Worm (Caenorhabditis elegans) whole organism, late embryonic: ENCODE data around the gene spl-3.

Source experiments
- C08G9.2 ChIP-seq: sonication (generic microtip); optimal IDR thresholded peaks from 2 replicates; lab custom pipeline; 2016; ENCODE audit warnings: mild to moderate bottlenecking, missing genetic modification characterization, moderate library complexity, missing compliant biosample characterization
- C38D4.7 ChIP-seq: fragments of 200-800 bp; sonication (Bioruptor generic); optimal IDR thresholded peaks from 2 replicates; lab custom pipeline; 2018; ENCODE audit warnings: mild to moderate bottlenecking, missing genetic modification characterization, moderate library complexity, missing compliant biosample characterization
- ahr-1 ChIP-seq: sonication (generic microtip); optimal IDR thresholded peaks from 2 replicates; lab custom pipeline; 2016; ENCODE audit warnings: missing genetic modification characterization, missing compliant biosample characterization
- ama-1 ChIP-seq: fragments of 150-350 bp; optimal IDR thresholded peaks from 2 replicates; lab custom pipeline; 2014
- ceh-14 ChIP-seq: sonication (generic microtip); optimal IDR thresholded peaks from 2 replicates; lab custom pipeline; 2016; ENCODE audit warnings: missing genotype, missing genetic modification characterization, missing compliant biosample characterization
- ceh-18 ChIP-seq: sonication (generic microtip); optimal IDR thresholded peaks from 2 replicates; lab custom pipeline; 2016; ENCODE audit warnings: missing genetic modification characterization, missing compliant biosample characterization
- ceh-24 ChIP-seq: sonication (generic microtip); optimal IDR thresholded peaks from 2 replicates; lab custom pipeline; 2016; ENCODE audit warnings: mild to moderate bottlenecking, missing genetic modification characterization, missing compliant biosample characterization
- ceh-31 ChIP-seq: sonication (generic microtip); optimal IDR thresholded peaks from 2 replicates; lab custom pipeline; 2016; ENCODE audit warnings: missing genetic modification characterization, missing compliant biosample characterization
- ceh-34 ChIP-seq: sonication (generic microtip); optimal IDR thresholded peaks from 2 replicates; lab custom pipeline; 2016; ENCODE audit warnings: mild to moderate bottlenecking, missing genetic modification characterization, missing compliant biosample characterization
- ceh-6 ChIP-seq: fragments of 200-800 bp; sonication (Bioruptor generic); optimal IDR thresholded peaks from 2 replicates; lab custom pipeline; 2018; ENCODE audit warnings: mild to moderate bottlenecking, missing genetic modification characterization, missing compliant biosample characterization
- ceh-9 ChIP-seq: sonication (generic microtip); optimal IDR thresholded peaks from 2 replicates; lab custom pipeline; 2016; ENCODE audit warnings: mild to moderate bottlenecking, missing genetic modification characterization, inconsistent platforms, missing compliant biosample characterization
- che-1 ChIP-seq: sonication (generic microtip); optimal IDR thresholded peaks from 2 replicates; lab custom pipeline; 2016; ENCODE audit warnings: mild to moderate bottlenecking, missing genetic modification characterization, missing compliant biosample characterization
- eyg-1 ChIP-seq: sonication (generic microtip); optimal IDR thresholded peaks from 2 replicates; lab custom pipeline; 2016; ENCODE audit warnings: missing genotype, missing genetic modification characterization, missing compliant biosample characterization
- fax-1 ChIP-seq: sonication (generic microtip); optimal IDR thresholded peaks from 2 replicates; lab custom pipeline; 2016; ENCODE audit warnings: missing genotype, missing genetic modification characterization, missing compliant biosample characterization
- fkh-10 ChIP-seq: fragments of 150-350 bp; optimal IDR thresholded peaks from 2 replicates; lab custom pipeline; 2014; ENCODE audit warnings: missing biosample characterization, missing genetic modification reagents, missing genetic modification characterization
- hlh-13 ChIP-seq: fragments of 200-800 bp; sonication (Bioruptor generic); optimal IDR thresholded peaks from 2 replicates; lab custom pipeline; 2018; ENCODE audit warnings: mild to moderate bottlenecking, missing genetic modification characterization, missing compliant biosample characterization
- hlh-30 ChIP-seq: sonication (generic microtip); optimal IDR thresholded peaks from 2 replicates; lab custom pipeline; 2017; ENCODE audit warnings: antibody characterized with exemption, missing genetic modification characterization, missing compliant biosample characterization; ENCODE audit not compliant: insufficient read depth
- lim-6 ChIP-seq: sonication (generic microtip); optimal IDR thresholded peaks from 2 replicates; lab custom pipeline; 2016; ENCODE audit warnings: missing genetic modification characterization, missing compliant biosample characterization
- madf-2 ChIP-seq: sonication (generic microtip); optimal IDR thresholded peaks from 2 replicates; lab custom pipeline; 2017; ENCODE audit warnings: missing genetic modification characterization, missing compliant biosample characterization
- mec-3 ChIP-seq: sonication (generic microtip); optimal IDR thresholded peaks from 2 replicates; lab custom pipeline; 2016; ENCODE audit warnings: borderline replicate concordance, missing genetic modification characterization, missing compliant biosample characterization
- nfya-1 ChIP-seq: sonication (generic microtip); optimal IDR thresholded peaks from 2 replicates; lab custom pipeline; 2017; ENCODE audit warnings: missing genetic modification characterization, mild to moderate bottlenecking, missing compliant biosample characterization, antibody characterized with exemption, moderate library complexity
- npax-4 ChIP-seq: sonication (generic microtip); optimal IDR thresholded peaks from 2 replicates; lab custom pipeline; 2016; ENCODE audit warnings: missing genetic modification characterization, missing compliant biosample characterization
- odd-2 ChIP-seq: sonication (generic microtip); optimal IDR thresholded peaks from 2 replicates; lab custom pipeline; 2017; ENCODE audit warnings: antibody characterized with exemption, mild to moderate bottlenecking, missing genetic modification characterization, missing compliant biosample characterization
- pax-1 ChIP-seq: fragments of 150-350 bp; optimal IDR thresholded peaks from 2 replicates; lab custom pipeline; 2014; ENCODE audit warnings: missing biosample characterization, missing genetic modification characterization
- pha-2 ChIP-seq: sonication (generic microtip); optimal IDR thresholded peaks from 2 replicates; lab custom pipeline; 2017; ENCODE audit warnings: mild to moderate bottlenecking, missing genetic modification characterization, missing compliant biosample characterization
- pha-4 ChIP-seq: fragments of 150-350 bp; optimal IDR thresholded peaks from 2 replicates; lab custom pipeline; 2018; ENCODE audit warnings: missing biosample characterization, missing genetic modification reagents, missing genetic modification characterization
- syd-9 ChIP-seq: sonication (generic microtip); optimal IDR thresholded peaks from 2 replicates; lab custom pipeline; 2016; ENCODE audit warnings: mild to moderate bottlenecking, missing genetic modification characterization, moderate library complexity, missing compliant biosample characterization
- tbx-2 ChIP-seq: sonication (generic microtip); optimal IDR thresholded peaks from 2 replicates; lab custom pipeline; 2016; ENCODE audit warnings: missing genetic modification characterization, missing compliant biosample characterization
- tbx-7 ChIP-seq: sonication (generic microtip); optimal IDR thresholded peaks from 2 replicates; lab custom pipeline; 2016; ENCODE audit warnings: missing genotype, missing genetic modification characterization, missing compliant biosample characterization
- ttx-3 ChIP-seq: sonication (generic microtip); optimal IDR thresholded peaks from 2 replicates; lab custom pipeline; 2016; ENCODE audit warnings: missing genetic modification reagents, missing genetic modification characterization, missing compliant biosample characterization
- unc-42 ChIP-seq: sonication (generic microtip); optimal IDR thresholded peaks from 2 replicates; lab custom pipeline; 2016; ENCODE audit warnings: missing genotype, missing genetic modification characterization, missing compliant biosample characterization
- unc-86 ChIP-seq: sonication (generic microtip); optimal IDR thresholded peaks from 2 replicates; lab custom pipeline; 2016; ENCODE audit warnings: missing genetic modification characterization, missing compliant biosample characterization
- ztf-16 ChIP-seq: sonication (generic microtip); optimal IDR thresholded peaks from 2 replicates; lab custom pipeline; 2017; ENCODE audit warnings: missing genetic modification characterization, missing compliant biosample characterization

The spl-3 gene

DNA sequence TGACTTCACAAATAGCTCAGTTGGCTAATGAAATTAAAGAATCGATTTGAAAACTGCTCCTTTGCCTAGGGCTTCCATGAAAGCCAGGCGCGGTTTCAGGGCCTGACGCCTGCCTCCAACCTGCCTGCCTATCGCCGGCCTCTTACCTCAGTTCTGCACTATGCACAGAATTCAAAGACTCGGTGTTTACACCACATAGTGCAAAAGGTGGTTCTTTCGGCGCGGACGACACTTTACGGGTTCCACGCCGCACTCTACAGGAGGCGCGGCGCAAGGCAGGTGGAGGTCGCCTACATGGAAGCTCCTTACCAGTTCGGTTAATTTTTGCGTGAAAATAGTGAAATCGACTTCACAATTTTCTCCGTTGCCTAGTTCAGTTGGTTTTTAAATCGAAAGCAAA lies 16.9 kb downstream of the spl-3 start:
- no peak for TF ChIP-seq tbx-7

ce11 chrIV:1211902-1212301 lies 19.0 kb downstream of the spl-3 start:
- no peak for TF ChIP-seq ceh-24 (tag; lab: Kevin White, UChicago)
- TF ChIP-seq unc-86 (tag; lab: Kevin White, UChicago) = no peak
- no peak for TF ChIP-seq ceh-6 (GFP tag; lab: Kevin White, UChicago)
- TF ChIP-seq ceh-34 (tag; lab: Kevin White, UChicago) = no peak
- no peak for TF ChIP-seq ceh-14 (tag; lab: Kevin White, UChicago)
- TF ChIP-seq mec-3 (tag; lab: Kevin White, UChicago) = no peak
- TF ChIP-seq ztf-16 = no peak
- no peak for TF ChIP-seq tbx-7
- TF ChIP-seq C08G9.2 (tag; lab: Kevin White, UChicago) = no peak
- TF ChIP-seq syd-9 (tag; lab: Kevin White, UChicago) = no peak
- no peak for TF ChIP-seq ahr-1 (tag; lab: Kevin White, UChicago)
- no peak for TF ChIP-seq fax-1
- no peak for TF ChIP-seq nfya-1 (tag; lab: Kevin White, UChicago)
- TF ChIP-seq lim-6 (tag; lab: Kevin White, UChicago) = no peak
- no peak for TF ChIP-seq fkh-10 (GFP tag; lab: Kevin White, UChicago)
- TF ChIP-seq ceh-18 (tag; lab: Kevin White, UChicago) = no peak
- TF ChIP-seq pha-2 (tag; lab: Kevin White, UChicago) = no peak

- TF ChIP-seq ceh-24 (tag; lab: Kevin White, UChicago) = no peak
- peak; percentile 89 for TF ChIP-seq unc-42 (tag; lab: Kevin White, UChicago)
- TF ChIP-seq ceh-14 (tag; lab: Kevin White, UChicago) = no peak
Measured at ce11 chrIV:1212357-1212756, 19.5 kb downstream of the spl-3 start.

- no peak for TF ChIP-seq ttx-3
- TF ChIP-seq unc-86 (tag; lab: Kevin White, UChicago) = no peak
- TF ChIP-seq che-1 (tag; lab: Kevin White, UChicago) = no peak
- no peak for TF ChIP-seq hlh-13 (GFP tag; lab: Kevin White, UChicago)
- TF ChIP-seq ztf-16 = no peak
- no peak for TF ChIP-seq pax-1 (tag; lab: Kevin White, UChicago)
- TF ChIP-seq ceh-9 = no peak
- TF ChIP-seq ahr-1 (tag; lab: Kevin White, UChicago) = no peak
- TF ChIP-seq madf-2 (tag; lab: Kevin White, UChicago) = no peak
- TF ChIP-seq ceh-18 (tag; lab: Kevin White, UChicago) = peak; percentile 28
- TF ChIP-seq pha-4 (tag; lab: Kevin White, UChicago) = no peak
- TF ChIP-seq ceh-14 (tag; lab: Kevin White, UChicago) = peak; percentile 21
- TF ChIP-seq pha-2 (tag; lab: Kevin White, UChicago) = no peak
- TF ChIP-seq ceh-31 (tag; lab: Kevin White, UChicago) = peak; percentile 82
- peak; percentile 54 for TF ChIP-seq tbx-2 (tag; lab: Kevin White, UChicago)
- no peak for TF ChIP-seq syd-9 (tag; lab: Kevin White, UChicago)
- no peak for TF ChIP-seq npax-4
- TF ChIP-seq unc-42 (tag; lab: Kevin White, UChicago) = peak; percentile 48
- TF ChIP-seq hlh-30 (tag; lab: Kevin White, UChicago) = peak; percentile 34
- no peak for TF ChIP-seq C38D4.7 (GFP tag; lab: Kevin White, UChicago)
Measured at ce11 chrIV:1213192-1213591, 20.3 kb downstream of the spl-3 start.

- TF ChIP-seq ttx-3 = no peak
- no peak for TF ChIP-seq tbx-2 (tag; lab: Kevin White, UChicago)
- no peak for TF ChIP-seq ama-1 (lab: Kevin White, UChicago)
- TF ChIP-seq odd-2 (tag; lab: Kevin White, UChicago) = no peak
- TF ChIP-seq eyg-1 (tag; lab: Kevin White, UChicago) = no peak
Measured at ce11 chrIV:1215536-1215935, 22.7 kb downstream of the spl-3 start.
